Fruit fly (Drosophila melanogaster): ENCODE measurements around the gene bumpel.

dm6 chr3R:11458851-11459175 lies 40.3 kb upstream of the bumpel start:
- TF ChIP-seq CG33017 (tag; optimal IDR thresholded peaks at IDR 0.05) (no peak), cic (GFP tag; optimal IDR thresholded peaks at IDR 0.05) (no peak), tj (GFP tag; optimal IDR thresholded peaks at IDR 0.05) (no peak), Mnt (GFP tag; optimal IDR thresholded peaks at IDR 0.05) (no peak), Hr96 (GFP tag; optimal IDR thresholded peaks at IDR 0.05) (no peak), toe (GFP tag; optimal IDR thresholded peaks at IDR 0.05) (no peak), CG7045 (GFP tag; optimal IDR thresholded peaks at IDR 0.05) (no peak), CG1620 (GFP tag; optimal IDR thresholded peaks at IDR 0.05) (no peak), CG7101 (tag; optimal IDR thresholded peaks at IDR 0.05) (no peak), cnc (optimal IDR thresholded peaks at IDR 0.05) (no peak)

Measured in whole organism, adult.